Worm (Caenorhabditis elegans) whole organism, L4 larva: ENCODE measurements around the gene C08E3.13.

Source experiments
- F49E8.2 ChIP-seq: sonication (generic microtip); optimal IDR thresholded peaks from 2 replicates; lab custom pipeline; 2016; ENCODE audit warnings: missing compliant biosample characterization, mild to moderate bottlenecking, missing genetic modification characterization, borderline replicate concordance
- T26A8.4 ChIP-seq: fragments of 200-800 bp; sonication (Bioruptor generic); IDR thresholded peaks from 2 replicates; pipeline ENCODE4 v1.3.6; 2022; ENCODE audit warnings: missing genetic modification characterization, missing compliant biosample characterization
- Y105C5A.15 ChIP-seq: fragments of 200-800 bp; sonication (Bioruptor generic); IDR thresholded peaks from 2 replicates; pipeline ENCODE4 v1.3.6; 2022; ENCODE audit warnings: missing genetic modification characterization, missing compliant biosample characterization
- Y75B8A.6 ChIP-seq: fragments of 200-800 bp; sonication (Bioruptor generic); IDR thresholded peaks from 2 replicates; pipeline ENCODE4 v1.3.6; 2022; ENCODE audit warnings: missing genetic modification reagents, missing genetic modification characterization, missing compliant biosample characterization
- ceh-28 ChIP-seq: fragments of 150-350 bp; optimal IDR thresholded peaks from 2 replicates; lab custom pipeline; 2014; ENCODE audit warnings: missing biosample characterization, missing genetic modification reagents, missing genetic modification characterization
- ces-1 ChIP-seq: fragments of 150-350 bp; sonication (generic microtip); optimal IDR thresholded peaks from 4 replicates; lab custom pipeline; 2014; ENCODE audit warnings: missing biosample characterization, missing genetic modification reagents, missing genetic modification characterization
- dmd-9 ChIP-seq: fragments of 200-800 bp; sonication (Bioruptor generic); IDR thresholded peaks from 2 replicates; pipeline ENCODE4 v1.3.6; 2022; ENCODE audit warnings: missing genetic modification reagents, missing genetic modification characterization, missing compliant biosample characterization
- duxl-1 ChIP-seq: sonication (generic microtip); optimal IDR thresholded peaks from 2 replicates; lab custom pipeline; 2016; ENCODE audit warnings: mild to moderate bottlenecking, missing genetic modification characterization, moderate library complexity, missing compliant biosample characterization; ENCODE audit not compliant: poor library complexity
- hif-1 ChIP-seq, 2 experiments: sonication (generic microtip); optimal IDR thresholded peaks; 2 replicates each; lab custom pipeline; 2016 to 2017; ENCODE audit warnings: missing compliant biosample characterization in 2 of 2, missing genetic modification characterization in 2 of 2, missing genetic modification reagents in 2 of 2, missing genotype in 2 of 2, mild to moderate bottlenecking in 1 of 2
- hlh-11 ChIP-seq: fragments of 200-800 bp; sonication (Bioruptor generic); optimal IDR thresholded peaks from 2 replicates; lab custom pipeline; 2018; ENCODE audit warnings: mild to moderate bottlenecking, missing genetic modification characterization, missing compliant biosample characterization
- jun-1 ChIP-seq: fragments of 150-350 bp; optimal IDR thresholded peaks from 2 replicates; lab custom pipeline; 2014; ENCODE audit warnings: missing biosample characterization, missing genetic modification reagents, missing genetic modification characterization
- lin-38 ChIP-seq: fragments of 200-800 bp; sonication (Bioruptor generic); IDR thresholded peaks from 2 replicates; pipeline ENCODE4 v1.3.6; 2022; ENCODE audit warnings: missing genetic modification reagents, missing genetic modification characterization, missing compliant biosample characterization
- lir-3 ChIP-seq: sonication (generic microtip); optimal IDR thresholded peaks from 2 replicates; lab custom pipeline; 2016; ENCODE audit warnings: mild to moderate bottlenecking, missing genetic modification characterization, missing compliant biosample characterization
- madf-5 ChIP-seq, 2 experiments: fragments of 200-800 bp; sonication (Bioruptor generic); IDR thresholded peaks; 2 replicates each; pipeline ENCODE4 v1.3.6; 2022; ENCODE audit warnings: missing compliant biosample characterization in 2 of 2, missing genetic modification characterization in 2 of 2
- mep-1 ChIP-seq: fragments of 150-350 bp; sonication (generic microtip); optimal IDR thresholded peaks from 3 replicates; lab custom pipeline; 2014; ENCODE audit warnings: missing biosample characterization, missing genetic modification characterization
- nhr-10 ChIP-seq: fragments of 150-350 bp; optimal IDR thresholded peaks from 2 replicates; lab custom pipeline; 2014; ENCODE audit warnings: missing biosample characterization, missing genetic modification characterization
- nhr-48 ChIP-seq: sonication (generic microtip); optimal IDR thresholded peaks from 2 replicates; lab custom pipeline; 2016; ENCODE audit warnings: mild to moderate bottlenecking, missing genetic modification characterization, missing compliant biosample characterization
- nhr-6 ChIP-seq: fragments of 150-350 bp; optimal IDR thresholded peaks from 2 replicates; lab custom pipeline; 2014; ENCODE audit warnings: missing biosample characterization, missing genetic modification characterization
- nhr-77 ChIP-seq: fragments of 150-350 bp; optimal IDR thresholded peaks from 2 replicates; lab custom pipeline; 2014; ENCODE audit warnings: missing biosample characterization, missing genetic modification characterization
- pqm-1 ChIP-seq: sonication (generic microtip); optimal IDR thresholded peaks from 2 replicates; lab custom pipeline; 2017; ENCODE audit warnings: missing biosample characterization, missing genetic modification characterization
- sdz-12 ChIP-seq: fragments of 200-800 bp; sonication (Bioruptor generic); optimal IDR thresholded peaks from 2 replicates; lab custom pipeline; 2018; ENCODE audit warnings: mild to moderate bottlenecking, missing genetic modification characterization, missing compliant biosample characterization
- spr-3 ChIP-seq: fragments of 200-800 bp; sonication (Bioruptor generic); optimal IDR thresholded peaks from 2 replicates; lab custom pipeline; 2018; ENCODE audit warnings: mild to moderate bottlenecking, missing genetic modification characterization, missing compliant biosample characterization
- tag-97 ChIP-seq: fragments of 200-800 bp; sonication (Bioruptor generic); IDR thresholded peaks from 2 replicates; pipeline ENCODE4 v1.3.6; 2022; ENCODE audit warnings: missing genetic modification characterization, missing compliant biosample characterization
- vab-7 ChIP-seq: fragments of 200-800 bp; sonication (Bioruptor generic); IDR thresholded peaks from 2 replicates; pipeline ENCODE4 v1.3.6; 2022; ENCODE audit warnings: missing genetic modification reagents, missing genetic modification characterization, missing compliant biosample characterization
- zip-11 ChIP-seq: fragments of 200-800 bp; sonication (Bioruptor generic); IDR thresholded peaks from 2 replicates; pipeline ENCODE4 v1.3.6; 2022; ENCODE audit warnings: missing genetic modification characterization, missing compliant biosample characterization
- ztf-7 ChIP-seq: fragments of 150-350 bp; optimal IDR thresholded peaks from 2 replicates; lab custom pipeline; 2014; ENCODE audit warnings: missing biosample characterization, missing genetic modification characterization

The C08E3.13 gene

ce11 chrII:1597101-1598088 is 34.7 kb downstream of the C08E3.13 start, which contains the start of gene bath-46 (continued):
- TF ChIP-seq hlh-11 (peak; percentile 48), pqm-1 (peak; percentile 90)

- TF ChIP-seq F49E8.2: no peak
- no peak for TF ChIP-seq tag-97 (GFP tag; lab: Robert Waterston, UW)
- no peak for TF ChIP-seq nhr-77
- no peak for TF ChIP-seq hif-1 (tag; optimal IDR thresholded peaks at IDR 0.05; lab: Kevin White, UChicago)
- TF ChIP-seq zip-11: no peak
- no peak for TF ChIP-seq duxl-1 (tag; lab: Kevin White, UChicago)
- no peak for TF ChIP-seq nhr-48 (tag; lab: Kevin White, UChicago)
- TF ChIP-seq, all 104 proteins: peak for 0
Observed at ce11 chrII:1595137-1595536, 37.0 kb downstream of the C08E3.13 start, which contains the start of gene clec-20. Gene clec-20, minus strand, starts transcription at chrII:1595237.

ce11 chrII:1589845-1590244 is 42.3 kb downstream of the C08E3.13 start, which contains the start of gene T07H3.7:
Gene T07H3.7, minus strand, starts transcription at chrII:1589945.
- no peak for TF ChIP-seq spr-3
- no peak for TF ChIP-seq vab-7 (GFP tag; lab: Robert Waterston, UW)
- TF ChIP-seq hif-1 (tag; optimal IDR thresholded peaks at IDR 0.05; lab: Kevin White, UChicago): no peak
- TF ChIP-seq mep-1 (tag; lab: Kevin White, UChicago): no peak
- TF ChIP-seq lin-38: no peak
- TF ChIP-seq Y105C5A.15 (GFP tag; lab: Robert Waterston, UW): no peak
- no peak for TF ChIP-seq nhr-6 (tag; lab: Kevin White, UChicago)

DNA sequence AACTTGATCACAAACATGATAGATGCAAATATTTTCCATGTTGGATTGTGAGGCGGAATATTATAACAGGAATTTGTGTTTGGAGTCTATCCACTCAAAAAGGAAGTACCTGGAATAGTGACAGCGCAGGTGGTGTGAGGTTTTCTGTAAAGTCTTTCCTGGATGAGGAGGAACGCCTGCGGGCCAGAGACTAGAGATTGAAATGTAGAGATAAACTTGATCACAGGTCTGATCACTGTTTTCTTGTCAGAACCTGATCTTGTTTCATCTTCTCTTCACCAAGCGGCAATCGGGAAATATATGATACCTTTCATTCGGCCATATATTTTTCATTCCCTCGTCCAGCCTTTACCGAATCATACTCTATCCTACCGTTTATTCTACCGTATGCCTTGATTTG is 45.8 kb downstream of the C08E3.13 start, which contains the start of gene T07H3.8:
Gene T07H3.8, plus strand, starts transcription at position 301 of the 400 bp plus-strand sequence.
- TF ChIP-seq lir-3 (tag; lab: Kevin White, UChicago) (no peak), ceh-28 (no peak), Y75B8A.6 (GFP tag; lab: Robert Waterston, UW) (no peak), madf-5 (GFP tag; IDR thresholded peaks at IDR 0.05; lab: Robert Waterston, UW) (no peak), ces-1 (no peak)

DNA sequence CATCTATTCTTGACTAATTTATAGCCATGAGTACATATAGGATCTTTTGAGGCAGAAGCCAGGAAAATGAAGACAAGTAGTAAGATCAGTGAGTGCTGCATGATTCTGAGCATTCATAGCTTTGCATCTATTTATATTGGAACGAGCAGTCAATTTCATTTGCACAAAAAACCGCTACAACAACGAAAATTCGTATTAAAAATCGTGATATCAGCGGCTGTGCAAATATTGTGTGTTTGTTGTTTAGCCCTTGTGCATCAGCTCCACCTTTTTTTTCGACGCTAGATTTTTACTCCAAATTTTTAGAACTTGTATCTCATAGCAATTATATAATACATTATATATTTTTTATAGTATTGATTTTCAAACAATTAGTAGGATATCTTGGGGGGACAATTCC is 48.0 kb downstream of the C08E3.13 start, which contains the start of gene clec-21:
Gene clec-21, minus strand, starts transcription at position 101 of the 400 bp plus-strand sequence.
- TF ChIP-seq nhr-10 (tag; lab: Kevin White, UChicago) (no peak), sdz-12 (GFP tag; lab: Kevin White, UChicago) (no peak), jun-1 (tag; lab: Kevin White, UChicago) (no peak), ztf-7 (tag; lab: Kevin White, UChicago) (no peak), T26A8.4 (GFP tag; lab: Robert Waterston, UW) (no peak), ceh-28 (no peak), ces-1 (no peak), F49E8.2 (no peak), dmd-9 (GFP tag; lab: Robert Waterston, UW) (no peak)
